Fruit fly (Drosophila melanogaster): ENCODE results near the gene CCT3.

DNA sequence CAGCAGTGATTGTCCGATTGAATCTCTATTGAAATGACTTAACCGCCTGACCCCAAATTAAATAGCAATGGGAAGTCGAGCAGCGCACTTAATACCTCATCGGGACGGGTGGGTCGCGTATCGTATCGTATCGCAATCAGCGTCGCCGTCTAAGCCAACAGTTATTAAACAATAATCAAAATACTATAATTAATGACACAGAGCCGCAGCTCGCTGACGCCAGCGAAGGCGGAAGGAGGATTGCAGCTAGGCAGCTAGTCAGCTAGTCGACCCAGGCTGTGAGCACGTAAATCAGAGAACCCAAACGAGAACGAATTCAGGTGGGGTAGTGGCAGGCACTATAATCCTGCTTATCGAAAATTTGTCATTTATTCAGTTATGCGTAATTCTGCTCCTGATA, 38.5 kb upstream of the CCT3 start, which contains the start of gene NPF:
- TF ChIP-seq CG8478 (optimal IDR thresholded peaks at IDR 0.05) (no peak), psq (optimal IDR thresholded peaks at IDR 0.05) (no peak), usp (GFP tag; optimal IDR thresholded peaks at IDR 0.05) (no peak), EcR (GFP tag; optimal IDR thresholded peaks at IDR 0.05) (no peak)

Data from whole organism.